Fruit fly (Drosophila melanogaster): ENCODE results near the gene Pka-C3.

Pka-C3 gene

dm6 chr3L:15976758-15977157 lies 22.2 kb upstream of the Pka-C3 start, which contains the start of gene CG17029:
Gene CG17029 (plus strand): TSS chr3L:15976870.
- TF ChIP-seq CG8478 (optimal IDR thresholded peaks at IDR 0.05) = no peak
- no peak for TF ChIP-seq CTCF (optimal IDR thresholded peaks at IDR 0.05)

dm6 chr3L:15975068-15975467 lies 20.5 kb upstream of the Pka-C3 start, which contains the start of gene CG17026:
Gene CG17026 (plus strand): TSS chr3L:15975368.
- TF ChIP-seq CTCF (optimal IDR thresholded peaks at IDR 0.05) (no peak), CG8478 (optimal IDR thresholded peaks at IDR 0.05) (no peak)

dm6 chr3L:15974166-15974565 lies 19.6 kb upstream of the Pka-C3 start:
- TF ChIP-seq CG8478 (optimal IDR thresholded peaks at IDR 0.05) (no peak), CTCF (optimal IDR thresholded peaks at IDR 0.05) (no peak)

dm6 chr3L:15968686-15969085 lies 14.1 kb upstream of the Pka-C3 start:
- TF ChIP-seq CTCF (optimal IDR thresholded peaks at IDR 0.05) (no peak), CG8478 (optimal IDR thresholded peaks at IDR 0.05) (no peak)

- peak in 1 of 2 experiments; percentile 32 for TF ChIP-seq CTCF (optimal IDR thresholded peaks at IDR 0.05)
- no peak for TF ChIP-seq CG8478 (optimal IDR thresholded peaks at IDR 0.05)
Measured at dm6 chr3L:15967588-15968500, 13.2 kb upstream of the Pka-C3 start, which contains the start of the genes Brr2 and CG10516. Gene Brr2 (minus strand): TSS chr3L:15967872. Gene CG10516 (plus strand): TSS chr3L:15968204.

- TF ChIP-seq CG8478 (optimal IDR thresholded peaks at IDR 0.05) (no peak), CTCF (optimal IDR thresholded peaks at IDR 0.05) (no peak)
Measured at dm6 chr3L:15958612-15959315, 4.2 kb upstream of the Pka-C3 start, which contains the start of gene CG17032. Gene CG17032 (plus strand): TSS chr3L:15958843.

dm6 chr3L:15956448-15957010 lies 1.9 kb upstream of the Pka-C3 start, which contains the start of gene elgi:
Gene elgi (plus strand): TSS chr3L:15956550.
- no peak for TF ChIP-seq CG8478 (optimal IDR thresholded peaks at IDR 0.05)
- no peak for TF ChIP-seq CTCF (optimal IDR thresholded peaks at IDR 0.05)

dm6 chr3L:15953892-15954291 lies 705 bp downstream of the Pka-C3 start:
- TF ChIP-seq CG8478 (optimal IDR thresholded peaks at IDR 0.05) (no peak), CTCF (optimal IDR thresholded peaks at IDR 0.05) (no peak)

dm6 chr3L:15952909-15953308 lies 1.7 kb downstream of the Pka-C3 start:
- no peak for TF ChIP-seq CG8478 (optimal IDR thresholded peaks at IDR 0.05)

dm6 chr3L:15952287-15952686 lies 2.3 kb downstream of the Pka-C3 start:
- TF ChIP-seq CG8478 (optimal IDR thresholded peaks at IDR 0.05) (no peak), CTCF (optimal IDR thresholded peaks at IDR 0.05) (no peak)

dm6 chr3L:15940823-15941222 lies 13.8 kb downstream of the Pka-C3 start:
- TF ChIP-seq CG8478 (optimal IDR thresholded peaks at IDR 0.05) = no peak
- no peak for TF ChIP-seq CTCF (optimal IDR thresholded peaks at IDR 0.05)

- TF ChIP-seq CTCF (optimal IDR thresholded peaks at IDR 0.05) (no peak), CG8478 (optimal IDR thresholded peaks at IDR 0.05) (no peak)
Measured at dm6 chr3L:15924811-15925437, 29.7 kb downstream of the Pka-C3 start, which contains the start of gene sff. Gene sff (minus strand): TSS chr3L:15924861.

- TF ChIP-seq CTCF (optimal IDR thresholded peaks at IDR 0.05) = no peak
- TF ChIP-seq CG8478 (optimal IDR thresholded peaks at IDR 0.05) = no peak
Measured at dm6 chr3L:15924319-15924718, 30.3 kb downstream of the Pka-C3 start.

dm6 chr3L:15923352-15923751 lies 31.2 kb downstream of the Pka-C3 start:
- no peak for TF ChIP-seq CG8478 (optimal IDR thresholded peaks at IDR 0.05)
- no peak for TF ChIP-seq CTCF (optimal IDR thresholded peaks at IDR 0.05)
